Worm (Caenorhabditis elegans) whole organism, young adult: ENCODE results near the gene Y48C3A.14.

ENCODE experiments used
- B0019.2 ChIP-seq: fragments of 200-800 bp; sonication (Bioruptor generic); conservative IDR thresholded peaks from 2 replicates; pipeline ENCODE4 v1.3.6; 2022; ENCODE audit warnings: missing genetic modification reagents, missing genetic modification characterization, missing compliant biosample characterization
- B0261.1 ChIP-seq: sonication (generic microtip); optimal IDR thresholded peaks from 2 replicates; lab custom pipeline; 2016; ENCODE audit warnings: mild to moderate bottlenecking, missing genetic modification characterization, moderate library complexity, missing compliant biosample characterization
- B0336.3 ChIP-seq: fragments of 200-800 bp; sonication (Bioruptor generic); IDR thresholded peaks from 2 replicates; pipeline ENCODE4 v1.3.6; 2022; ENCODE audit warnings: missing genetic modification characterization, missing compliant biosample characterization
- D2030.7 ChIP-seq: fragments of 200-800 bp; sonication (Bioruptor generic); IDR thresholded peaks from 2 replicates; pipeline ENCODE4 v1.3.6; 2022; ENCODE audit warnings: missing genetic modification reagents, missing genetic modification characterization, missing compliant biosample characterization
- F23B12.7 ChIP-seq: sonication (generic microtip); optimal IDR thresholded peaks from 2 replicates; lab custom pipeline; 2017; ENCODE audit warnings: missing genetic modification characterization, mild to moderate bottlenecking, missing compliant biosample characterization, antibody characterized with exemption, moderate library complexity; ENCODE audit not compliant: insufficient read depth
- F33H1.4 ChIP-seq: fragments of 200-800 bp; sonication (Bioruptor generic); IDR thresholded peaks from 2 replicates; pipeline ENCODE4 v1.3.6; 2022; ENCODE audit warnings: missing genetic modification reagents, missing genetic modification characterization, missing compliant biosample characterization
- F49E8.2 ChIP-seq: sonication (generic microtip); optimal IDR thresholded peaks from 3 replicates; lab custom pipeline; 2017; ENCODE audit warnings: missing genetic modification characterization, mild to moderate bottlenecking, missing compliant biosample characterization, antibody characterized with exemption, moderate library complexity; ENCODE audit not compliant: insufficient read depth
- F52B5.7 ChIP-seq: sonication (generic microtip); optimal IDR thresholded peaks from 2 replicates; lab custom pipeline; 2016; ENCODE audit warnings: mild to moderate bottlenecking, missing genetic modification characterization, missing compliant biosample characterization
- F57C9.4 ChIP-seq: sonication (generic microtip); optimal IDR thresholded peaks from 2 replicates; lab custom pipeline; 2017; ENCODE audit warnings: mild to moderate bottlenecking, missing genetic modification characterization, missing compliant biosample characterization
- K11D2.4 ChIP-seq: fragments of 200-800 bp; sonication (Bioruptor generic); IDR thresholded peaks from 2 replicates; pipeline ENCODE4 v1.3.6; 2022; ENCODE audit warnings: missing genetic modification reagents, missing genetic modification characterization, missing compliant biosample characterization
- Y53F4B.3 ChIP-seq: fragments of 200-800 bp; sonication (Bioruptor generic); IDR thresholded peaks from 2 replicates; pipeline ENCODE4 v1.3.6; 2022; ENCODE audit warnings: missing genetic modification reagents, missing genetic modification characterization, missing compliant biosample characterization
- Y56A3A.18 ChIP-seq: fragments of 200-800 bp; sonication (Bioruptor generic); IDR thresholded peaks from 2 replicates; pipeline ENCODE4 v1.3.6; 2022; ENCODE audit warnings: missing genetic modification reagents, missing genetic modification characterization, missing compliant biosample characterization
- akir-1 ChIP-seq: fragments of 200-800 bp; sonication (Bioruptor generic); optimal IDR thresholded peaks from 2 replicates; lab custom pipeline; 2018; ENCODE audit warnings: mild to moderate bottlenecking, missing genetic modification characterization, moderate library complexity, missing compliant biosample characterization
- ama-1 ChIP-seq, 3 experiments: fragments of 150-350 bp in 1 of 3; sonication (generic microtip) in 2 of 3; optimal IDR thresholded peaks; 2 replicates each; lab custom pipeline; 2014 to 2018; ENCODE audit warnings: missing biosample characterization in 2 of 3, missing genetic modification characterization in 2 of 3, missing genetic modification reagents in 2 of 3
- aptf-2 ChIP-seq: fragments of 200-800 bp; sonication (Bioruptor generic); conservative IDR thresholded peaks from 2 replicates; pipeline ENCODE4 v1.3.6; 2022; ENCODE audit warnings: missing genetic modification reagents, missing genetic modification characterization, missing compliant biosample characterization
- atf-7 ChIP-seq: sonication (generic microtip); optimal IDR thresholded peaks from 2 replicates; lab custom pipeline; 2017; ENCODE audit warnings: mild to moderate bottlenecking, missing genetic modification characterization, missing compliant biosample characterization
- attf-3 ChIP-seq: fragments of 200-800 bp; sonication (Bioruptor generic); conservative IDR thresholded peaks from 2 replicates; pipeline ENCODE4 v1.3.6; 2022; ENCODE audit warnings: missing genetic modification reagents, missing genetic modification characterization, missing compliant biosample characterization
- attf-5 ChIP-seq: fragments of 200-800 bp; sonication (Bioruptor generic); optimal IDR thresholded peaks from 2 replicates; lab custom pipeline; 2018; ENCODE audit warnings: mild to moderate bottlenecking, missing genetic modification characterization, missing compliant biosample characterization
- ceh-27 ChIP-seq: fragments of 200-800 bp; sonication (Bioruptor generic); optimal IDR thresholded peaks from 2 replicates; lab custom pipeline; 2018; ENCODE audit warnings: mild to moderate bottlenecking, missing genetic modification characterization, moderate library complexity, missing compliant biosample characterization
- ceh-58 ChIP-seq: fragments of 200-800 bp; sonication (Bioruptor generic); IDR thresholded peaks from 2 replicates; pipeline ENCODE4 v1.3.6; 2022; ENCODE audit warnings: missing genetic modification characterization, missing compliant biosample characterization
- egl-18 ChIP-seq: fragments of 200-800 bp; sonication (Bioruptor generic); IDR thresholded peaks from 2 replicates; pipeline ENCODE4 v1.3.6; 2022; ENCODE audit warnings: missing genetic modification reagents, missing genetic modification characterization, missing compliant biosample characterization
- egrh-3 ChIP-seq: fragments of 200-800 bp; sonication (Bioruptor generic); IDR thresholded peaks from 2 replicates; pipeline ENCODE4 v1.3.6; 2022; ENCODE audit warnings: missing genetic modification reagents, missing genetic modification characterization, missing compliant biosample characterization
- fkh-3 ChIP-seq: sonication (generic microtip); optimal IDR thresholded peaks from 2 replicates; lab custom pipeline; 2016; ENCODE audit warnings: mild to moderate bottlenecking, missing genetic modification characterization, missing compliant biosample characterization
- let-526 ChIP-seq: fragments of 200-800 bp; sonication (Bioruptor generic); IDR thresholded peaks from 2 replicates; pipeline ENCODE4 v1.3.6; 2022; ENCODE audit warnings: missing genetic modification reagents, missing genetic modification characterization, missing compliant biosample characterization
- let-607 ChIP-seq, 2 experiments: fragments of 200-800 bp in 1 of 2; sonication (Bioruptor generic) in 1 of 2; sonication (generic microtip) in 1 of 2; optimal IDR thresholded peaks; 2 replicates each; lab custom pipeline; 2016 to 2018; ENCODE audit warnings: mild to moderate bottlenecking in 2 of 2, missing compliant biosample characterization in 2 of 2, missing genetic modification characterization in 2 of 2, moderate library complexity in 2 of 2, missing genotype in 1 of 2
- lin-35 ChIP-seq, 3 experiments: fragments of 150-350 bp in 2 of 3; sonication (generic microtip) in 1 of 3; optimal IDR thresholded peaks; 2 replicates each; lab custom pipeline; 2014 to 2018; ENCODE audit warnings: missing biosample characterization in 3 of 3, missing genetic modification characterization in 3 of 3, missing genetic modification reagents in 3 of 3
- lin-40 ChIP-seq: sonication (generic microtip); optimal IDR thresholded peaks from 2 replicates; lab custom pipeline; 2016; ENCODE audit warnings: missing genetic modification characterization, mild to moderate bottlenecking, missing compliant biosample characterization, missing genotype, missing genetic modification reagents
- lir-1 ChIP-seq: fragments of 200-800 bp; sonication (Bioruptor generic); conservative IDR thresholded peaks from 2 replicates; pipeline ENCODE4 v1.3.6; 2022; ENCODE audit warnings: missing genetic modification reagents, missing genetic modification characterization, missing compliant biosample characterization
- mcd-1 ChIP-seq: fragments of 200-800 bp; sonication (Bioruptor generic); IDR thresholded peaks from 2 replicates; pipeline ENCODE4 v1.3.6; 2022; ENCODE audit warnings: missing genetic modification reagents, missing genetic modification characterization, missing compliant biosample characterization
- nfyb-1 ChIP-seq: fragments of 200-800 bp; sonication (Bioruptor generic); IDR thresholded peaks from 2 replicates; pipeline ENCODE4 v1.3.6; 2022; ENCODE audit warnings: missing genetic modification reagents, missing genetic modification characterization, missing compliant biosample characterization
- nhr-80 ChIP-seq: sonication (generic microtip); optimal IDR thresholded peaks from 2 replicates; lab custom pipeline; 2016; ENCODE audit warnings: missing genetic modification characterization, missing compliant biosample characterization
- pha-4 ChIP-seq: fragments of 150-350 bp; sonication (generic microtip); optimal IDR thresholded peaks from 2 replicates; lab custom pipeline; 2014; ENCODE audit warnings: missing biosample characterization, missing genetic modification reagents, missing genetic modification characterization
- rcor-1 ChIP-seq: fragments of 200-800 bp; sonication (Bioruptor generic); IDR thresholded peaks from 2 replicates; pipeline ENCODE4 v1.3.6; 2022; ENCODE audit warnings: missing genetic modification reagents, missing genetic modification characterization, missing compliant biosample characterization
- snpc-3.4 ChIP-seq: sonication (generic microtip); optimal IDR thresholded peaks from 2 replicates; lab custom pipeline; 2017; ENCODE audit warnings: missing genetic modification characterization, mild to moderate bottlenecking, missing compliant biosample characterization, antibody characterized with exemption, moderate library complexity, missing genotype, missing genetic modification reagents
- snpc-4 ChIP-seq, 5 experiments: fragments of 150-350 bp in 1 of 5; sonication (generic microtip) in 4 of 5; optimal IDR thresholded peaks; 2 replicates each; lab custom pipeline; 2014 to 2018; ENCODE audit warnings: missing genetic modification characterization in 5 of 5, missing biosample characterization in 3 of 5, antibody characterized with exemption in 2 of 5, mild to moderate bottlenecking in 2 of 5, missing compliant biosample characterization in 2 of 5, missing genotype in 2 of 5, moderate library complexity in 2 of 5, missing genetic modification reagents in 1 of 5
- unc-130 ChIP-seq: sonication (generic microtip); optimal IDR thresholded peaks from 2 replicates; lab custom pipeline; 2016; ENCODE audit warnings: missing genetic modification reagents, missing genetic modification characterization, missing compliant biosample characterization
- xnd-1 ChIP-seq: sonication (generic microtip); optimal IDR thresholded peaks from 2 replicates; lab custom pipeline; 2016; ENCODE audit warnings: missing genotype, missing genetic modification reagents, missing genetic modification characterization, missing compliant biosample characterization
- ztf-18 ChIP-seq: sonication (generic microtip); optimal IDR thresholded peaks from 2 replicates; lab custom pipeline; 2016; ENCODE audit warnings: missing genotype, mild to moderate bottlenecking, missing genetic modification characterization, missing compliant biosample characterization
- ztf-25 ChIP-seq: fragments of 200-800 bp; sonication (Bioruptor generic); IDR thresholded peaks from 2 replicates; pipeline ENCODE4 v1.3.6; 2022; ENCODE audit warnings: missing genetic modification reagents, missing genetic modification characterization, missing compliant biosample characterization
- ztf-26 ChIP-seq: sonication (generic microtip); optimal IDR thresholded peaks from 2 replicates; lab custom pipeline; 2017; ENCODE audit warnings: missing genetic modification characterization, missing compliant biosample characterization
- ztf-6 ChIP-seq: fragments of 200-800 bp; sonication (Bioruptor generic); IDR thresholded peaks from 2 replicates; pipeline ENCODE4 v1.3.6; 2022; ENCODE audit warnings: missing genetic modification reagents, missing genetic modification characterization, missing compliant biosample characterization

Gene Y48C3A.14

ce11 chrII:13444307-13444706, 54.7 kb downstream of the Y48C3A.14 start (continued):
- TF ChIP-seq mcd-1 (GFP tag; lab: Robert Waterston, UW) (no peak), ztf-25 (GFP tag; lab: Robert Waterston, UW) (no peak)

- TF ChIP-seq nfyb-1 (GFP tag; lab: Robert Waterston, UW) (peak; percentile 75; the same call in 1 of the 2 replicates), B0336.3 (GFP tag; lab: Robert Waterston, UW) (no peak), F57C9.4 (no peak), B0019.2 (GFP tag; lab: Robert Waterston, UW) (no peak)
Observed at ce11 chrII:13446597-13446996, 57.0 kb downstream of the Y48C3A.14 start.

DNA sequence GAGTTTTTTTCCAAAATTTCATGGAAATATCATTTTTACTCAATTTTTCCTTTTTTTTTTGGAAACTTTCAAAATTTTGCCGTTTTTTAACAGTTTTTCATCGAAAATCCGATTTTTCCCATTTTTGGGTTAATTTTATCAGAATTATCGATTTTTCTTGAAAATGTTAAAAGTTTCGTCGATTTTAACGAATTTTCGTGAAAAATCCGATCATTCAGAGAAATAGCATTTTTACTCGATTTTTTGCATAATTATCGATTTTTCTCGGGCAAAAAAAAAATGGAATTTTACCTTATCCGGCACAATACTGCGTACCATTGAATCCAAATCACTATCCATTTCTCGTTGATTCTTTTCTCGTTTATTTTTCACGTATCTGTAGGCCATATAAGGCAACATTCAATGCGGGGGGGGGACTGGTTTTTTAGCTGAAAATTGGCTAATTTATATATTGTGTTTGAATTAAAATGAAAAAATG, 57.6 kb downstream of the Y48C3A.14 start, which contains the start of gene tbc-14:
Gene tbc-14, minus strand, starts transcription at position 428 of the 478 bp plus-strand sequence.
- TF ChIP-seq xnd-1 (tag; lab: Kevin White, UChicago) (no peak), Y56A3A.18 (GFP tag; lab: Robert Waterston, UW) (no peak), D2030.7 (GFP tag; lab: Robert Waterston, UW) (no peak), F49E8.2 (no peak), B0261.1 (tag; lab: Kevin White, UChicago) (no peak), unc-130 (GFP tag; lab: Kevin White, UChicago) (no peak), ztf-18 (tag; lab: Kevin White, UChicago) (no peak), akir-1 (GFP tag; lab: Kevin White, UChicago) (no peak)

- peak; percentile 92 for TF ChIP-seq mcd-1 (GFP tag; lab: Robert Waterston, UW)
- peak in 1 of 2 experiments; percentile 16 for TF ChIP-seq let-607 (tag; optimal IDR thresholded peaks at IDR 0.05; lab: Kevin White, UChicago)
- 0 out of 2 replicates have a peak, but pooled peaks have one; percentile 18 for TF ChIP-seq B0336.3 (GFP tag; lab: Robert Waterston, UW)
- peak; percentile 52 for TF ChIP-seq atf-7
- TF ChIP-seq K11D2.4, result no peak
- TF ChIP-seq attf-3 (GFP tag; lab: Robert Waterston, UW), result no peak
- no peak for TF ChIP-seq rcor-1 (GFP tag; lab: Robert Waterston, UW)
- TF ChIP-seq snpc-3.4 (tag; lab: Kevin White, UChicago), result no peak
- TF ChIP-seq ceh-27 (GFP tag; lab: Kevin White, UChicago), result peak; percentile 32
- no peak for TF ChIP-seq F52B5.7 (tag; lab: Kevin White, UChicago)
- TF ChIP-seq nhr-80 (tag; lab: Kevin White, UChicago), result peak; percentile 70
- TF ChIP-seq aptf-2 (GFP tag; lab: Robert Waterston, UW), result no peak
- TF ChIP-seq lin-35 (GFP tag; optimal IDR thresholded peaks at IDR 0.05; lab: Kevin White, UChicago), result peak in 1 of 3 experiments; percentile 37
- no peak for TF ChIP-seq egl-18
- no peak for TF ChIP-seq egrh-3
- TF ChIP-seq lir-1 (GFP tag; lab: Robert Waterston, UW), result 0 out of 2 replicates have a peak, but pooled peaks have one; percentile 17
- TF ChIP-seq ama-1 (optimal IDR thresholded peaks at IDR 0.05; lab: Kevin White, UChicago), result no peak
- no peak for TF ChIP-seq ama-1 (GFP tag; optimal IDR thresholded peaks at IDR 0.05; lab: Kevin White, UChicago)
- TF ChIP-seq snpc-4 (GFP tag; optimal IDR thresholded peaks at IDR 0.05; lab: Kevin White, UChicago), result no peak
- TF ChIP-seq snpc-4 (tag; optimal IDR thresholded peaks at IDR 0.05; lab: Kevin White, UChicago), result peak in 3 of 4 experiments; percentile 28 to 47 (median 40)
- TF ChIP-seq pha-4 (tag; lab: Kevin White, UChicago), result peak; percentile 86
- TF ChIP-seq lin-40 (tag; lab: Kevin White, UChicago), result peak; percentile 69
- peak; percentile 53 for TF ChIP-seq ztf-26 (tag; lab: Kevin White, UChicago)
- TF ChIP-seq let-526 (GFP tag; lab: Robert Waterston, UW), result no peak
- peak; percentile 87 for TF ChIP-seq attf-5 (GFP tag; lab: Kevin White, UChicago)
- TF ChIP-seq fkh-3 (tag; lab: Kevin White, UChicago), result no peak
- peak; percentile 67 for TF ChIP-seq F23B12.7 (tag; lab: Kevin White, UChicago)
- no peak for TF ChIP-seq ceh-58 (GFP tag; lab: Robert Waterston, UW)
- no peak for TF ChIP-seq Y53F4B.3 (GFP tag; lab: Robert Waterston, UW)
- no peak for TF ChIP-seq ztf-6 (GFP tag; lab: Robert Waterston, UW)
- TF ChIP-seq F33H1.4 (GFP tag; lab: Robert Waterston, UW), result no peak
Observed at ce11 chrII:13447668-13448067, 58.1 kb downstream of the Y48C3A.14 start.
